Worm (Caenorhabditis elegans) whole organism, L2 larva: ENCODE measurements around the gene R03H10.11.

Source experiments
- nhr-10 ChIP-seq: sonication (generic microtip); optimal IDR thresholded peaks from 2 replicates; lab custom pipeline; 2017; ENCODE audit warnings: missing biosample characterization, missing genetic modification characterization
- nhr-77 ChIP-seq: fragments of 150-350 bp; optimal IDR thresholded peaks from 2 replicates; lab custom pipeline; 2014; ENCODE audit warnings: missing biosample characterization, missing genetic modification characterization

ce11 chrII:4151499-4152132 lies 30.8 kb upstream of the R03H10.11 start:
- TF ChIP-seq nhr-77 (no peak), nhr-10 (tag; lab: Kevin White, UChicago) (no peak)
